Fruit fly (Drosophila melanogaster) whole organism, embryonic: Measurements from ENCODE around the gene CG17187.

Source experiments
- B-H2 ChIP-seq: fragments of 200-800 bp; sonication (Bioruptor generic); optimal IDR thresholded peaks from 2 replicates; lab custom pipeline; 2018; ENCODE audit warnings: missing biosample characterization, mild to moderate bottlenecking, missing genetic modification characterization
- CG11398 ChIP-seq: fragments of 200-800 bp; sonication (Bioruptor generic); optimal IDR thresholded peaks from 2 replicates; lab custom pipeline; 2016; ENCODE audit warnings: missing biosample characterization, missing genetic modification characterization
- CG11695 ChIP-seq: fragments of 200-800 bp; sonication (Bioruptor generic); IDR thresholded peaks from 3 replicates; pipeline ENCODE4 v1.3.6; 2022; ENCODE audit warnings: missing biosample characterization, missing genetic modification characterization
- CG12104 ChIP-seq: fragments of 200-800 bp; sonication (Bioruptor generic); optimal IDR thresholded peaks from 3 replicates; lab custom pipeline; 2016; ENCODE audit warnings: missing biosample characterization, missing genetic modification characterization
- CG14965 ChIP-seq: fragments of 200-800 bp; sonication (Bioruptor generic); optimal IDR thresholded peaks from 2 replicates; lab custom pipeline; 2016; ENCODE audit warnings: missing biosample characterization, missing genetic modification characterization, borderline replicate concordance
- CG1603 ChIP-seq: fragments of 200-800 bp; sonication (Bioruptor generic); optimal IDR thresholded peaks from 2 replicates; lab custom pipeline; 2019; ENCODE audit warnings: missing biosample characterization, mild to moderate bottlenecking, missing genetic modification characterization, moderate library complexity
- CG17359 ChIP-seq: fragments of 200-800 bp; sonication (Bioruptor generic); optimal IDR thresholded peaks from 3 replicates; lab custom pipeline; 2018; ENCODE audit warnings: missing biosample characterization, mild to moderate bottlenecking, missing genetic modification characterization, moderate library complexity
- CG17612 ChIP-seq: fragments of 200-800 bp; sonication (Bioruptor generic); IDR thresholded peaks from 2 replicates; pipeline ENCODE4 v1.3.6; 2022; ENCODE audit warnings: missing biosample characterization, missing genetic modification characterization
- CG1792 ChIP-seq: fragments of 200-800 bp; sonication (Bioruptor generic); optimal IDR thresholded peaks from 2 replicates; lab custom pipeline; 2016; ENCODE audit warnings: missing biosample characterization, missing genetic modification characterization
- CG30431 ChIP-seq: fragments of 200-800 bp; sonication (Bioruptor generic); optimal IDR thresholded peaks from 2 replicates; lab custom pipeline; 2017; ENCODE audit warnings: missing biosample characterization, missing genetic modification characterization
- CG3163 ChIP-seq: fragments of 200-800 bp; sonication (Bioruptor generic); optimal IDR thresholded peaks from 3 replicates; lab custom pipeline; 2016; ENCODE audit warnings: missing biosample characterization, missing genetic modification characterization
- CG3995 ChIP-seq: fragments of 200-800 bp; sonication (Bioruptor generic); optimal IDR thresholded peaks from 3 replicates; lab custom pipeline; 2016; ENCODE audit warnings: missing biosample characterization, missing genetic modification characterization
- CG4282 ChIP-seq: fragments of 200-800 bp; sonication (Bioruptor generic); optimal IDR thresholded peaks from 2 replicates; lab custom pipeline; 2016; ENCODE audit warnings: missing biosample characterization, missing genetic modification characterization
- CG4404 ChIP-seq: fragments of 200-800 bp; sonication (Bioruptor generic); IDR thresholded peaks from 2 replicates; pipeline ENCODE4 v1.3.6; 2022; ENCODE audit warnings: missing biosample characterization, missing genetic modification characterization
- CG7271 ChIP-seq: fragments of 200-800 bp; sonication (Bioruptor generic); optimal IDR thresholded peaks from 2 replicates; lab custom pipeline; 2018; ENCODE audit warnings: missing biosample characterization, mild to moderate bottlenecking, missing genetic modification characterization, moderate library complexity
- CG7556 ChIP-seq: fragments of 200-800 bp; sonication (Bioruptor generic); optimal IDR thresholded peaks from 2 replicates; lab custom pipeline; 2017; ENCODE audit warnings: missing biosample characterization, mild to moderate bottlenecking, missing genetic modification characterization
- CG7963 ChIP-seq: fragments of 200-800 bp; sonication (Bioruptor generic); IDR thresholded peaks from 3 replicates; pipeline ENCODE4 v1.3.6; 2022; ENCODE audit warnings: missing biosample characterization, missing genetic modification characterization; ENCODE audit not compliant: partially characterized antibody
- Dad ChIP-seq: fragments of 200-800 bp; sonication (Bioruptor generic); optimal IDR thresholded peaks from 3 replicates; lab custom pipeline; 2016; ENCODE audit warnings: missing biosample characterization, missing genetic modification characterization
- Dbx ChIP-seq: fragments of 200-800 bp; sonication (Bioruptor generic); IDR thresholded peaks from 3 replicates; pipeline ENCODE4 v1.3.6; 2022; ENCODE audit warnings: missing biosample characterization, missing genetic modification characterization
- HLH54F ChIP-seq: fragments of 200-800 bp; sonication (Bioruptor generic); optimal IDR thresholded peaks from 3 replicates; lab custom pipeline; 2016; ENCODE audit warnings: missing biosample characterization, missing genetic modification characterization
- HLHmδ ChIP-seq: fragments of 200-800 bp; sonication (Bioruptor generic); optimal IDR thresholded peaks from 2 replicates; lab custom pipeline; 2018; ENCODE audit warnings: missing biosample characterization, mild to moderate bottlenecking, missing genetic modification characterization, moderate library complexity
- Hr51 ChIP-seq, 2 experiments: fragments of 200-800 bp; sonication (Bioruptor generic); optimal IDR thresholded peaks; 2 replicates in 1 of 2; 3 replicates in 1 of 2; lab custom pipeline; 2016 to 2018; ENCODE audit warnings: missing biosample characterization in 2 of 2, missing genetic modification characterization in 2 of 2, mild to moderate bottlenecking in 1 of 2, moderate library complexity in 1 of 2
- Hr78 ChIP-seq, 2 experiments: fragments of 200-800 bp in 1 of 2; fragments of >200 bp in 1 of 2; sonication (Bioruptor generic) in 1 of 2; optimal IDR thresholded peaks; 2 replicates each; lab custom pipeline; 2017 to 2019; ENCODE audit warnings: missing biosample characterization in 2 of 2, missing genetic modification characterization in 2 of 2, mild to moderate bottlenecking in 1 of 2, moderate library complexity in 1 of 2
- MBD-R2 ChIP-seq: fragments of 200-800 bp; sonication (Bioruptor generic); IDR thresholded peaks from 2 replicates; pipeline ENCODE4 v1.3.6; 2022; ENCODE audit warnings: missing biosample characterization, missing genetic modification characterization
- Meics ChIP-seq: fragments of 200-800 bp; sonication (Bioruptor generic); optimal IDR thresholded peaks from 2 replicates; lab custom pipeline; 2017; ENCODE audit warnings: missing biosample characterization, mild to moderate bottlenecking, missing genetic modification characterization
- Trl ChIP-seq, 3 experiments: fragments of >200 bp in 2 of 3; fragments of 200-800 bp in 1 of 3; sonication (Bioruptor generic) in 1 of 3; optimal IDR thresholded peaks; 2 replicates in 1 of 3; 3 replicates in 2 of 3; lab custom pipeline; 2016 to 2017; ENCODE audit warnings: missing biosample characterization in 1 of 3, missing genetic modification characterization in 1 of 3
- Xrp1 ChIP-seq: fragments of 200-800 bp; sonication (Bioruptor generic); IDR thresholded peaks from 2 replicates; pipeline ENCODE4 v1.3.6; 2022; ENCODE audit warnings: missing biosample characterization, missing genetic modification characterization
- abd-A ChIP-seq: fragments of 200-800 bp; sonication (Bioruptor generic); optimal IDR thresholded peaks from 3 replicates; lab custom pipeline; 2019; ENCODE audit warnings: missing biosample characterization, mild to moderate bottlenecking, missing genetic modification characterization, moderate library complexity
- btn ChIP-seq: fragments of 200-800 bp; sonication (Bioruptor generic); optimal IDR thresholded peaks from 2 replicates; lab custom pipeline; 2016; ENCODE audit warnings: missing biosample characterization, missing genetic modification characterization
- chinmo ChIP-seq: fragments of 200-800 bp; sonication (Bioruptor generic); IDR thresholded peaks from 4 replicates; pipeline ENCODE4 v1.3.6; 2022; ENCODE audit warnings: missing biosample characterization, missing genetic modification characterization; ENCODE audit not compliant: partially characterized antibody
- croc ChIP-seq: fragments of 200-800 bp; sonication (Bioruptor generic); conservative IDR thresholded peaks from 3 replicates; pipeline ENCODE4 v1.3.6; 2022; ENCODE audit warnings: missing biosample characterization, missing genetic modification characterization
- en ChIP-seq: fragments of 200-800 bp; sonication (Bioruptor generic); optimal IDR thresholded peaks from 2 replicates; lab custom pipeline; 2016; ENCODE audit warnings: missing biosample characterization, missing genetic modification characterization
- eve ChIP-seq, 2 experiments: fragments of >200 bp; optimal IDR thresholded peaks; 2 replicates each; lab custom pipeline; 2017; ENCODE audit warnings: missing biosample characterization in 2 of 2, missing genetic modification characterization in 2 of 2
- fd64A ChIP-seq: fragments of 200-800 bp; sonication (Bioruptor generic); optimal IDR thresholded peaks from 3 replicates; lab custom pipeline; 2018; ENCODE audit warnings: missing biosample characterization, mild to moderate bottlenecking, missing genetic modification characterization
- gcm ChIP-seq: fragments of 200-800 bp; sonication (Bioruptor generic); optimal IDR thresholded peaks from 2 replicates; lab custom pipeline; 2019; ENCODE audit warnings: missing biosample characterization, mild to moderate bottlenecking, missing genetic modification characterization, moderate library complexity
- jing ChIP-seq: fragments of 200-800 bp; sonication (Bioruptor generic); optimal IDR thresholded peaks from 2 replicates; lab custom pipeline; 2018; ENCODE audit warnings: missing biosample characterization, mild to moderate bottlenecking, missing genetic modification characterization
- lab ChIP-seq: fragments of 200-800 bp; sonication (Bioruptor generic); optimal IDR thresholded peaks from 3 replicates; lab custom pipeline; 2017; ENCODE audit warnings: missing biosample characterization, missing genetic modification characterization, mild to moderate bottlenecking, moderate library complexity, missing genetic modification reagents
- luna ChIP-seq: fragments of 200-800 bp; sonication (Bioruptor generic); optimal IDR thresholded peaks from 2 replicates; lab custom pipeline; 2016; ENCODE audit warnings: missing biosample characterization, missing genetic modification characterization
- nerfin-1 ChIP-seq: fragments of 200-800 bp; sonication (Bioruptor generic); optimal IDR thresholded peaks from 3 replicates; lab custom pipeline; 2019; ENCODE audit warnings: missing biosample characterization, mild to moderate bottlenecking, missing genetic modification characterization, moderate library complexity
- psq ChIP-seq: fragments of 200-800 bp; sonication (Bioruptor generic); optimal IDR thresholded peaks from 2 replicates; lab custom pipeline; 2017; ENCODE audit warnings: missing biosample characterization, missing genetic modification characterization
- pum ChIP-seq: fragments of 200-800 bp; sonication (Bioruptor generic); optimal IDR thresholded peaks from 2 replicates; lab custom pipeline; 2016; ENCODE audit warnings: missing biosample characterization, missing genetic modification characterization
- ro ChIP-seq: fragments of 200-800 bp; sonication (Bioruptor generic); IDR thresholded peaks from 2 replicates; pipeline ENCODE4 v1.3.6; 2022; ENCODE audit warnings: missing biosample characterization, missing genetic modification characterization
- run ChIP-seq: fragments of 200-800 bp; sonication (Bioruptor generic); optimal IDR thresholded peaks from 3 replicates; lab custom pipeline; 2018; ENCODE audit warnings: missing biosample characterization, mild to moderate bottlenecking, missing genetic modification characterization
- scrt ChIP-seq: fragments of 200-800 bp; sonication (Bioruptor generic); optimal IDR thresholded peaks from 2 replicates; lab custom pipeline; 2018; ENCODE audit warnings: missing biosample characterization, mild to moderate bottlenecking, missing genetic modification characterization, moderate library complexity
- sens-2 ChIP-seq: fragments of 200-800 bp; sonication (Bioruptor generic); IDR thresholded peaks from 2 replicates; pipeline ENCODE4 v1.3.6; 2022; ENCODE audit warnings: missing biosample characterization, missing genetic modification characterization
- sim ChIP-seq: fragments of 200-800 bp; sonication (Bioruptor generic); IDR thresholded peaks from 2 replicates; pipeline ENCODE4 v1.3.6; 2022; ENCODE audit warnings: missing biosample characterization, missing genetic modification characterization
- sob ChIP-seq: fragments of 200-800 bp; sonication (Bioruptor generic); IDR thresholded peaks from 2 replicates; pipeline ENCODE4 v1.3.6; 2022; ENCODE audit warnings: missing biosample characterization, missing genetic modification characterization
- sr ChIP-seq: fragments of 200-800 bp; sonication (Bioruptor generic); IDR thresholded peaks from 3 replicates; pipeline ENCODE4 v1.3.6; 2022; ENCODE audit warnings: missing biosample characterization, missing genetic modification characterization
- stwl ChIP-seq: fragments of 200-800 bp; sonication (Bioruptor generic); optimal IDR thresholded peaks from 3 replicates; lab custom pipeline; 2018; ENCODE audit warnings: missing biosample characterization, mild to moderate bottlenecking, missing genetic modification characterization, moderate library complexity
- unpg ChIP-seq: fragments of 200-800 bp; sonication (Bioruptor generic); optimal IDR thresholded peaks from 3 replicates; lab custom pipeline; 2018; ENCODE audit warnings: missing biosample characterization, mild to moderate bottlenecking, missing genetic modification characterization, moderate library complexity

Gene CG17187

dm6 chr3R:11214449-11214950 is 17.2 kb downstream of the CG17187 start, which contains the start of gene ZnT86D (continued):
- TF ChIP-seq Trl (optimal IDR thresholded peaks at IDR 0.05; lab: Kevin White, UChicago): no peak
- no peak for TF ChIP-seq Trl (GFP tag; optimal IDR thresholded peaks at IDR 0.05; lab: Kevin White, UChicago)
- TF ChIP-seq CG14965 (GFP tag; lab: Kevin White, UChicago): no peak
- TF ChIP-seq jing (GFP tag; lab: Kevin White, UChicago): no peak
- peak; percentile 75 for TF ChIP-seq HLH54F (GFP tag; lab: Kevin White, UChicago)
- peak; percentile 19 for TF ChIP-seq Dad (GFP tag; lab: Kevin White, UChicago)
- peak; percentile 26 for TF ChIP-seq gcm (GFP tag; lab: Kevin White, UChicago)
- no peak for TF ChIP-seq eve (GFP tag; optimal IDR thresholded peaks at IDR 0.05; lab: Kevin White, UChicago)
- TF ChIP-seq CG7556 (GFP tag; lab: Kevin White, UChicago): peak; percentile 68
- no peak for TF ChIP-seq fd64A (GFP tag; lab: Kevin White, UChicago)
- peak; percentile 34 to 62 for TF ChIP-seq Hr51 (GFP tag; optimal IDR thresholded peaks at IDR 0.05; lab: Kevin White, UChicago)
- TF ChIP-seq scrt: peak; percentile 20
- peak; percentile 71 for TF ChIP-seq lab (GFP tag; lab: Kevin White, UChicago)
- peak; percentile 51 for TF ChIP-seq CG17359
- peak; percentile 45 for TF ChIP-seq CG1792
- no peak for TF ChIP-seq CG30431 (GFP tag; lab: Kevin White, UChicago)
- no peak for TF ChIP-seq luna (GFP tag; lab: Kevin White, UChicago)
- no peak for TF ChIP-seq chinmo (GFP tag; lab: Robert Waterston, UW)
- TF ChIP-seq CG7963 (GFP tag; lab: Robert Waterston, UW): no peak
- TF ChIP-seq abd-A: no peak
- TF ChIP-seq nerfin-1 (tag; lab: Kevin White, UChicago): peak; percentile 49
- peak; percentile 47 for TF ChIP-seq CG3163 (GFP tag; lab: Kevin White, UChicago)
- peak; percentile 77 for TF ChIP-seq MBD-R2
- TF ChIP-seq HLHmδ (GFP tag; lab: Kevin White, UChicago): no peak
- peak; percentile 20 for TF ChIP-seq CG12104 (GFP tag; lab: Kevin White, UChicago)
- peak; percentile 30; the same call in 1 of the 2 replicates for TF ChIP-seq Xrp1 (GFP tag; lab: Robert Waterston, UW)
- TF ChIP-seq run (tag; lab: Kevin White, UChicago): no peak
- no peak for TF ChIP-seq CG11695 (GFP tag; lab: Robert Waterston, UW)
- TF ChIP-seq btn (GFP tag; lab: Kevin White, UChicago): no peak
- TF ChIP-seq pum (GFP tag; lab: Kevin White, UChicago): peak; percentile 41
- TF ChIP-seq CG17612 (GFP tag; lab: Robert Waterston, UW): no peak
- TF ChIP-seq sim (GFP tag; lab: Robert Waterston, UW): no peak
- TF ChIP-seq sob (GFP tag; lab: Robert Waterston, UW): peak; percentile 60; the same call in 1 of the 2 replicates
- TF ChIP-seq CG4282 (GFP tag; lab: Kevin White, UChicago): no peak
- no peak for TF ChIP-seq sr (GFP tag; lab: Robert Waterston, UW)
- TF ChIP-seq ro (GFP tag; lab: Robert Waterston, UW): no peak
- TF ChIP-seq en (GFP tag; lab: Kevin White, UChicago): no peak
- no peak for TF ChIP-seq Hr78 (GFP tag; optimal IDR thresholded peaks at IDR 0.05; lab: Kevin White, UChicago)
- TF ChIP-seq CG3995: peak; percentile 75
- peak; percentile 61 for TF ChIP-seq CG4404 (GFP tag; lab: Robert Waterston, UW)
- no peak for TF ChIP-seq sens-2 (GFP tag; lab: Robert Waterston, UW)
- TF ChIP-seq Dbx (GFP tag; lab: Robert Waterston, UW): peak; percentile 58; the same call in 2 of the 3 replicates
- TF ChIP-seq Meics (GFP tag; lab: Kevin White, UChicago): peak; percentile 75
- TF ChIP-seq B-H2: peak; percentile 70
- TF ChIP-seq unpg: peak; percentile 58
- no peak for TF ChIP-seq CG7271 (tag; lab: Kevin White, UChicago)
- TF ChIP-seq psq: no peak
- peak; percentile 26 for TF ChIP-seq CG1603 (tag; lab: Kevin White, UChicago)
- TF ChIP-seq CG11398 (GFP tag; lab: Kevin White, UChicago): peak; percentile 2
- TF ChIP-seq croc (GFP tag; lab: Robert Waterston, UW): 0 out of 3 replicates have a peak, but pooled peaks have one; percentile 33
- peak; percentile 58 for TF ChIP-seq stwl (tag; lab: Kevin White, UChicago)
